Worm (Caenorhabditis elegans): ENCODE data around the gene tag-30.

tag-30 gene

DNA sequence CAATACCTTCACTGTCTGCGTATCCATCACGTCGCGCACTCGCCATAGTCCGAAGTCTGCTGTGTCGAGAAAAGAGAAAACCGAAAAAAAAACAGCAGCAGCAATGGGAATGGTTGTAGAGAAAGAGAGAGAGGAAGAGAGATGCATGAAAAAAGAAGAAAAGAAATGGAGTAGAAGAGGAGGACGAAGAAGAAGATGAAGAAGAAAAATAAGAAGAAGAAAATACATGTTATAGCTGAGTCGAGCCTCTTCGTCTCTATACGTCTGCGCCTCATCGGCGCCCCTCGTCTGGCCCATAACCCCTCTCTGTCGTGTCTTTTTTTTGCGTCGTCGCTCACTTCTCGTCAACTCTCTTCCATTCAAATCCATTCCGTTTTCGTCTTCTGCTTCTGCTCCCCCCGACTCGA lies 45.2 kb downstream of the tag-30 start (continued):
- peak; percentile 65 for TF ChIP-seq nhr-19 (GFP tag; conservative IDR thresholded peaks at IDR 0.05)
- peak; percentile 21 for TF ChIP-seq lin-39 (tag; optimal IDR thresholded peaks at IDR 0.05)
- TF ChIP-seq skn-1 (tag; optimal IDR thresholded peaks at IDR 0.05), result peak; percentile 28
- no peak for TF ChIP-seq ceh-88 (GFP tag; IDR thresholded peaks at IDR 0.05)
- peak; percentile 53 for TF ChIP-seq ztf-4 (tag; optimal IDR thresholded peaks at IDR 0.05)
- TF ChIP-seq fos-1 (tag; optimal IDR thresholded peaks at IDR 0.05), result peak; percentile 66
- peak; percentile 84 for TF ChIP-seq unc-86 (tag; optimal IDR thresholded peaks at IDR 0.05)
- TF ChIP-seq aly-2 (tag; optimal IDR thresholded peaks at IDR 0.05), result peak; percentile 62
- TF ChIP-seq unc-30 (tag; optimal IDR thresholded peaks at IDR 0.05), result no peak
- no peak for TF ChIP-seq pax-3 (tag; optimal IDR thresholded peaks at IDR 0.05)
- no peak for TF ChIP-seq grh-1 (GFP tag; IDR thresholded peaks at IDR 0.05)
- TF ChIP-seq tbx-2 (tag; optimal IDR thresholded peaks at IDR 0.05), result peak; percentile 75
- TF ChIP-seq nhr-47 (tag; optimal IDR thresholded peaks at IDR 0.05), result peak; percentile 78
- no peak for TF ChIP-seq efl-3 (GFP tag; optimal IDR thresholded peaks at IDR 0.05)
- peak; percentile 66 for TF ChIP-seq dsc-1 (tag; optimal IDR thresholded peaks at IDR 0.05)
- no peak for TF ChIP-seq sptf-1 (tag; optimal IDR thresholded peaks at IDR 0.05)
- TF ChIP-seq unc-62 (GFP tag; optimal IDR thresholded peaks at IDR 0.05), result no peak
- TF ChIP-seq hlh-17 (GFP tag; optimal IDR thresholded peaks at IDR 0.05; ENCODE audit: borderline replicate concordance), result no peak
- TF ChIP-seq unc-98 (GFP tag; IDR thresholded peaks at IDR 0.05), result no peak
- TF ChIP-seq nhr-85 (tag), result peak; percentile 82
- TF ChIP-seq elt-3 (tag; optimal IDR thresholded peaks at IDR 0.05), result peak in 2 of 6 experiments; percentile 10 to 37
- TF ChIP-seq egl-13 (tag; optimal IDR thresholded peaks at IDR 0.05), result peak; percentile 46
- TF ChIP-seq mef-2 (tag; optimal IDR thresholded peaks at IDR 0.05), result no peak
- no peak for TF ChIP-seq sup-37 (GFP tag; optimal IDR thresholded peaks at IDR 0.05)
- TF ChIP-seq nhr-28 (tag; optimal IDR thresholded peaks at IDR 0.05), result no peak
- no peak for TF ChIP-seq elt-2 (tag; optimal IDR thresholded peaks at IDR 0.05)
- no peak for TF ChIP-seq nhr-76 (tag; optimal IDR thresholded peaks at IDR 0.05)
- TF ChIP-seq swsn-7 (tag; optimal IDR thresholded peaks at IDR 0.05), result peak; percentile 82
- TF ChIP-seq ets-5 (GFP tag; IDR thresholded peaks at IDR 0.05), result no peak
- TF ChIP-seq snpc-4 (tag; optimal IDR thresholded peaks at IDR 0.05), result peak; percentile 36
- no peak for TF ChIP-seq nhr-12 (tag; optimal IDR thresholded peaks at IDR 0.05)
- TF ChIP-seq alr-1 (tag; optimal IDR thresholded peaks at IDR 0.05; ENCODE audit: borderline replicate concordance), result no peak

DNA sequence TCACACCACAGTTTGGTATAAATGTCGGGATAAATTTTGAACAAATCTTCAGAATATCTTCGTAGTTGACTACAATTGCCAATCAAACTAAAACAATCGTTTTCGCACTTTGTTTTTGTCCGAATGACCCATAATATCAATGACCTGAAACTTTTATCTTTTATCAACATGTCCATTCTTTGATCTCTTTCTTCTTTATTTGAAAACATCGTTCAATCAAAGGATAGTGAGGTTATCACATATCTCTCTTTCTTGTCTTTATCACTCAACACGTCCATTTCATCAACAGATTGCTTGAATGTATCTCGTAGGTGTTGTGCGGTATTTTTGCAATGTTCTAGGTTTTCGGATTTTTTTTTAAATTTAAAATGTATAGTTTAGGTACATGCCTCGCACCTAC lies 45.9 kb downstream of the tag-30 start:
- TF ChIP-seq ceh-63 (GFP tag; optimal IDR thresholded peaks at IDR 0.05), result no peak
- TF ChIP-seq swsn-7 (tag; optimal IDR thresholded peaks at IDR 0.05), result no peak
- no peak for TF ChIP-seq efl-1 (optimal IDR thresholded peaks at IDR 0.05)
- no peak for TF ChIP-seq efl-1 (GFP tag; optimal IDR thresholded peaks at IDR 0.05 in 1 of 2)
- peak; percentile 49 for TF ChIP-seq nhr-20 (tag; optimal IDR thresholded peaks at IDR 0.05)
- TF ChIP-seq hlh-4 (tag; optimal IDR thresholded peaks at IDR 0.05), result no peak
- TF ChIP-seq nhr-85 (tag), result peak; percentile 62
- peak in 5 of 6 experiments; percentile 27 to 66 (median 53) for TF ChIP-seq elt-3 (tag; optimal IDR thresholded peaks at IDR 0.05)
- no peak for TF ChIP-seq nhr-12 (tag; optimal IDR thresholded peaks at IDR 0.05)
- peak; percentile 69 for TF ChIP-seq blmp-1 (tag; optimal IDR thresholded peaks at IDR 0.05)
- TF ChIP-seq nhr-28 (tag; optimal IDR thresholded peaks at IDR 0.05), result no peak
- no peak for TF ChIP-seq nhr-19 (GFP tag; conservative IDR thresholded peaks at IDR 0.05)
- TF ChIP-seq nhr-76 (tag; optimal IDR thresholded peaks at IDR 0.05), result no peak
- no peak for TF ChIP-seq ets-5 (GFP tag; IDR thresholded peaks at IDR 0.05)
- TF ChIP-seq mep-1 (tag; optimal IDR thresholded peaks at IDR 0.05), result no peak
- no peak for TF ChIP-seq nhr-84 (tag; optimal IDR thresholded peaks at IDR 0.05)
- no peak for TF ChIP-seq egl-13 (tag; optimal IDR thresholded peaks at IDR 0.05)
- no peak for TF ChIP-seq irx-1 (tag; optimal IDR thresholded peaks at IDR 0.05)
- no peak for TF ChIP-seq ztf-4 (tag; optimal IDR thresholded peaks at IDR 0.05)
- TF ChIP-seq lsy-2 (tag; optimal IDR thresholded peaks at IDR 0.05), result peak in 1 of 2 experiments; percentile 23
- no peak for TF ChIP-seq zip-4 (GFP tag; optimal IDR thresholded peaks at IDR 0.05)
- no peak for TF ChIP-seq C04F5.9 (tag; optimal IDR thresholded peaks at IDR 0.05)
- peak; percentile 7 for TF ChIP-seq lin-14 (GFP tag; optimal IDR thresholded peaks at IDR 0.05)
- TF ChIP-seq tlp-1 (tag; optimal IDR thresholded peaks at IDR 0.05), result no peak

Data from whole organism, L1 larva.